Fruit fly (Drosophila melanogaster): Measurements from ENCODE around the gene Ir40a.
A peak's percentile ranks its signal among the peaks of the same experiment; 100 is the strongest.

Gene Ir40a

DNA sequence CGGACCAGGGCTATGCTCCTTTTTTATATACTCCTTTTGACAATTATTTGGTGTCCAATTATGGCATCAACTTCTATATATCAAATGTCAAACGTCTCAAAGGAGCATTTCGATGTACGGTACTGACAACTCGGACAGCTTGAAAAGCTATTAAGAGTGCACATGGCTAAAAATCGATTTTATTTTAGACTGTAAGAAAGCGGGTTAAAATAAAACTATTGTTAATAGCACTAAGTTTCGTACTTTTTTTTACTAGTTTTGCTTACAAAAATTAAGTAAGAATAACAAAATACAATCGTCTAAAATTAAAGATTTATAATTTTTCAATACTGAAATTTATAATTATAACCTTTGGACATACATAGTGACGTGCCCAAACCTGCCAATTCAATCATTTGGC, at the start of gene Ir40a:
Gene Ir40a (minus strand): TSS at position 101 of the 400 bp plus-strand sequence.
- TF ChIP-seq pan (optimal IDR thresholded peaks at IDR 0.05) (no peak), CG8478 (optimal IDR thresholded peaks at IDR 0.05) (no peak)

DNA sequence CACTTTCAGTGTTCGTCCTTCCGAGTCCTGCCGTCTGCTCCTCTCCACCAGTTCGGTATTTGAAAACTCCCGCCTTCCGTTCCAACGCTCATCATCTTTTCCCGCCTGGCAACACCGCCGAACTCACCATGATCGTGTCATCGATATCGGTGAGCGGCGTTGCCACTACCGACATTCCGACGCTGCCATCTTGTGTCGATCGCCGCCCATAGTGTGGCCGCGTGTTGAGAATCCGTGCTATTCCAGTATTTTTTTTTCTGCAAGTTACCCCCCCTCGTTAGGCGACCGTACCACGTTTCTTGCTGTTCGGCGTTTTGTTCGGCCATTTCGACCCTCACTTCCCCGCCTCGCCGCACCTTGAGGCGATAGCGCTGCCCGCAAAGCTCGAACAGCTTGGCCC, 46.9 kb upstream of the Ir40a start:
- TF ChIP-seq usp (GFP tag; optimal IDR thresholded peaks at IDR 0.05) (no peak), Dll (optimal IDR thresholded peaks at IDR 0.05) (no peak), pan (optimal IDR thresholded peaks at IDR 0.05) (no peak), EcR (GFP tag; optimal IDR thresholded peaks at IDR 0.05) (no peak), CG8478 (optimal IDR thresholded peaks at IDR 0.05) (no peak), psq (optimal IDR thresholded peaks at IDR 0.05) (no peak)

DNA sequence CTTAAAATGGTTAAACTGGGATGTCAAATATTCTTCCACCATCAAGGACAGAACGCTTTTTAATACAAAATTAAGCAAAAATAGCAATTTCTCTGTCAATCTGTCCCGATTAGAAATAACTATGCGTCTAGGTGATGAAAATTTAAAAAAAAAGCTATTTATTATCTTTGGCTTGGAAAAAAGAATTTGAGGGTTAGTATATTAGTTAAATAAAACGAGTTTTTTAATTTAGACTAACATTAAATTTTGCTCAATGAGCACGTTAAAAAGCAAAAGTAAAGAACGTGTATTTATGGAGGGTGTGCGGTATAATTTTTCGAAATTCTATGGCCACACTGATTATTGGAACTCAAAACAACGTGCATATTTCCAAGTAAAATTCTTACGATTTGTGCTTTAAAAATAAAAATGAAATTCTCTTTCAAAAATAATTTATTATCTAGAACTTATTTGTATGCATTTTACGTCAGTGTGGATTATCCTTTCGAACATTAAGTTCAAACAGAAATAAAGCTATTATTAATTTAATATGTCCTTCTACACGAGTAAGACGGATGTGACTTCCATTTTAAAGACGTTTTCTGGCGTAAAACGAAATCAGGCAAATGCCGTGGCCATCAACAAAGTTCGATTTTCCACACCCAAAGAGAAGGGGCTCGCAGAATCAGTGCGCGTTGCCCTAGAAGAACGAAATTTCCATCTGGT, 35.5 kb upstream of the Ir40a start, which contains the start of gene Tif-IA:
Gene Tif-IA (plus strand): TSS at position 307 of the 705 bp plus-strand sequence.
- TF ChIP-seq Dll (optimal IDR thresholded peaks at IDR 0.05): no peak
- no peak for TF ChIP-seq pan (optimal IDR thresholded peaks at IDR 0.05)
- TF ChIP-seq psq (optimal IDR thresholded peaks at IDR 0.05): no peak
- no peak for TF ChIP-seq usp (GFP tag; optimal IDR thresholded peaks at IDR 0.05)
- TF ChIP-seq EcR (GFP tag; optimal IDR thresholded peaks at IDR 0.05): no peak
- no peak for TF ChIP-seq CG8478 (optimal IDR thresholded peaks at IDR 0.05)

DNA sequence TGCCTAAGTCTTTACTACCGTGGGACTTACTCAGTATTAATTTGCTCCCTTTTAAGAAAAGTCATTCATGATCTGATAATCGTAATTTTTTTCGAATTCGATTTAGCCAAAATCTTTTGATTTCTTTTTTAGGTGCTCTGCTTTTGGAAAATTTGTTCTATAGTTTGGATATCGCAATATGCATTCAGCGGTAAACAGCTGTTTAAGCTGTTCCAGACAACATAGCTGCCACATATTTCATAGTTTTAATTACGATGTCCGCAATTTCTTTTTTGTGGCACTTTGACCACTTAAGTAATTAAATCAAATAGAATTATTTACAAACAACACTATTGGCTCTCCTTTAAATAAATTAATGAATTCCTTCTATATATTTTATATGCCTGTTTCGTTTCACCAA, 34.1 kb upstream of the Ir40a start:
- TF ChIP-seq CG8478 (optimal IDR thresholded peaks at IDR 0.05) (no peak), EcR (GFP tag; optimal IDR thresholded peaks at IDR 0.05) (no peak), Dll (optimal IDR thresholded peaks at IDR 0.05) (no peak), pan (optimal IDR thresholded peaks at IDR 0.05) (no peak), psq (optimal IDR thresholded peaks at IDR 0.05) (no peak)

DNA sequence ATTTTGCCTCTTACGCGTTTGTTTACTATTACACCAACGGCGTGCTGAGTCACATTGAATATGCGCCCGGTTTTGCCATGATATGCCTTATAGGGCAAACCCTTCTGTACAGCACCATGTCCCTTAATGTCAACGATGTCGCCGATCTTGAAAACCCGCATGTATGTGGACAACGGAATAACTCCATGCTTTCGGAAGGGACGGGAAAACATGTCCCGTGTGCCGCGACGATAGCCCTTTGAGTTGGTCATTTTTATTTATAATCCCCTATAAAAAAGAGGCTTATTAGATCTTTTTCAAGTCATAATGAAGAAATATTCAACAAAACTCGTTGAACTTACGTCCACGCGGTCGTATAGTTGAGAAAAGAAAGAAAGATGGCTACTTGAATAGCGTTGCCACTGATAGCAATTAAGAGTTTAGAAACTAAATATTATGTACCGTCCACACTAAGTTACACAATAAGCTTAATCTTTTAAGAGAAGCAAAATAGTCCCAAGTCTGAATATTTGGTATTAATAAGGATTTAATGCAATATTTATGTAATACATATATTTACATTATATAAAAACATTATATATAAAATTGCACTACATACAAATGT, 33.4 kb upstream of the Ir40a start, which contains the start of gene RpL21:
Gene RpL21 (minus strand): TSS at position 421 of the 604 bp plus-strand sequence.
- no peak for TF ChIP-seq Dll (optimal IDR thresholded peaks at IDR 0.05)
- TF ChIP-seq EcR (GFP tag; optimal IDR thresholded peaks at IDR 0.05): no peak
- no peak for TF ChIP-seq psq (optimal IDR thresholded peaks at IDR 0.05)
- no peak for TF ChIP-seq CG8478 (optimal IDR thresholded peaks at IDR 0.05)
- no peak for TF ChIP-seq usp (GFP tag; optimal IDR thresholded peaks at IDR 0.05)
- no peak for TF ChIP-seq pan (optimal IDR thresholded peaks at IDR 0.05)

DNA sequence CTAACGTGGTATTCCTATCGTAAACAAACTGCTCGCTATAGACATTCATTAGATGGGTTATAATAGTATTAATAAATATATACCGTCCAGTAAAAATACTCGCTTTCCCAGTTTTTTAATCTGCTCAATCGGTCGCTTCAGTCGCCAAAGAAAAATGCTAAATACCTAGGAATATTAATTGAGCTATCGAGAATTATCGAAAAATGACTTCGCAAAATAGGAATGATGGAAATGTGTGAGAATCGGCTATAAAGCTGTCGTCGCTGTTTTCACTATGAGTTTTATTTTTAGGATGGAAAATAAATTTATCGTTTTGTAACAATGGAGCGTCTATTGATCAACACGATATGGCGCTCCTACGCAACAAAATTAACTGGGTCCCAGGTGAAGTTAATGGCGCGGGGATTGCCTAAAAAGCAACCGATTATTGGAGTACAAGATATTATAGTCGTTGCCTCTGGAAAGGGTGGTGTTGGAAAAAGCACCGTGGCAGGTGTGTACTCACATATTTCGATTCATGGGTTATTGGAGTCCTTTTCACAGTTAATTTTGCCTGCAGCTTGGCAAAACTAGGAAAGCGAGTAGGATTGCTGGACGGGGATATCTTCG, 25.5 kb upstream of the Ir40a start, which contains the start of gene Nubpl:
Gene Nubpl (plus strand): TSS at position 306 of the 609 bp plus-strand sequence.
- TF ChIP-seq Dll (optimal IDR thresholded peaks at IDR 0.05): no peak
- no peak for TF ChIP-seq usp (GFP tag; optimal IDR thresholded peaks at IDR 0.05)
- TF ChIP-seq pan (optimal IDR thresholded peaks at IDR 0.05): no peak
- no peak for TF ChIP-seq CG8478 (optimal IDR thresholded peaks at IDR 0.05)
- no peak for TF ChIP-seq psq (optimal IDR thresholded peaks at IDR 0.05)
- no peak for TF ChIP-seq EcR (GFP tag; optimal IDR thresholded peaks at IDR 0.05)

DNA sequence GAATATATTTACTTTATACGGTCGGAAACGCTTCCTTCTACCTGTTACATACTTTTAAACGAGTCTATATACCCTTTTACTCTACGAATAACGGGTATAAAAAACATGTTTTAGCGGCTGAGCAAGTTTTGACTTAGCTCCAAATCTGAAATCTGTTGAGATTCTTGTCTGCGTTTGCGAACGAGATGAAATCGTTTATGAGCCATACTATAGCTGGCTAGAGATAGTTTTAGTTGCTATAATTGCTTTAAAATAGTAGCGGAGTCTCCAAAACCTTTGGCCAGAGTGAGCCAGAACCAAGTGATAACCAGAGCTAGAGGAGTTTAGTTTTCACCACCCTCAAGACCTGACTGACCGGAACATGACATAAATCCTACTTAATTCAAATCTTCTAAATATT, 37.8 kb downstream of the Ir40a start:
- no peak for TF ChIP-seq EcR (GFP tag; optimal IDR thresholded peaks at IDR 0.05)
- TF ChIP-seq CG8478 (optimal IDR thresholded peaks at IDR 0.05): no peak
- no peak for TF ChIP-seq psq (optimal IDR thresholded peaks at IDR 0.05)
- no peak for TF ChIP-seq pan (optimal IDR thresholded peaks at IDR 0.05)
- no peak for TF ChIP-seq usp (GFP tag; optimal IDR thresholded peaks at IDR 0.05)
- TF ChIP-seq Dll (optimal IDR thresholded peaks at IDR 0.05): no peak

DNA sequence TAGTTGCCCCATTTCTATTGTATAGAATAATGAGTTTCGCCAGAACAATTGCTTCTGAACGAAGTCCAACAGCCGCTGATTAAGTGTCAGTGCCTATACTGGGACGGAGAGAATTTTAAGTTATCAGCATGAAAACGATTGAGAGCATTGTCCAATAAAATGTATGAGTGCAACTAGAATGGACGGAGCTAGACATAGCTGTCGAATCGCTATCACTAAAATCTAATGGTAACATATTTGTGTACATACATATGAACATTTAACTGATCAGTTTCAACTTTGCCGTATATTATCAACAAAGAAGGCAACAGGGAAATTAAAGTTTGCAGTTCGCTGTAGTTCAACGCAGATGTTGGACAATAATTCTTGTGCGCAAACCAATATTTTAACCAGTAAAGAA, 39.1 kb downstream of the Ir40a start, which contains the start of gene CG3635:
Gene CG3635 (plus strand): TSS at position 315 of the 400 bp plus-strand sequence.
- TF ChIP-seq pan (optimal IDR thresholded peaks at IDR 0.05) (no peak), psq (optimal IDR thresholded peaks at IDR 0.05) (no peak), Dll (optimal IDR thresholded peaks at IDR 0.05) (no peak), CG8478 (optimal IDR thresholded peaks at IDR 0.05) (no peak), usp (GFP tag; optimal IDR thresholded peaks at IDR 0.05) (no peak), EcR (GFP tag; optimal IDR thresholded peaks at IDR 0.05) (no peak)

DNA sequence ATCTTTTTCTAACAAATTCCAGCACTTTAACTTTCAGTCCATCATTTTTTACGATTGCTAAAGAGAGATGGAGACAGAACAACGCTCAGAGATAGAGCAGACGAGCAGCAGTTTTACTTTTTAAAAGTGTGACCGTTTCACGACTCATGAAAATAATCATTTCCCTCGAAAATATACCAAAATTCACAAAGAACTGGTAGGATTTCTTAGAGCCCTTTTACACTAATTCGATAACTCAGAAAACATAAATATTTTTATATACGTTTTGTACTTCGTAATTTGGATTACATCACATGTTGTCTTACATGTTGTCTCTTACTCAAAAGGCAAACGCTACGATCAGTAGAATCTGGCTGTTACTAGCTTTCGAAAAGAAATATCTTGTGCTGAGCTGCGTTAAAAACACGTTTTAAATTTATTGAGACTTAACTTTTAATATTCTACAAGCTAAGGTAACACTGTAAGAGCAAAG, 45.1 kb downstream of the Ir40a start, which contains the start of gene Clamp:
Gene Clamp (minus strand): TSS at position 100 of the 472 bp plus-strand sequence.
- TF ChIP-seq pan (optimal IDR thresholded peaks at IDR 0.05): no peak
- no peak for TF ChIP-seq Dll (optimal IDR thresholded peaks at IDR 0.05)
- no peak for TF ChIP-seq usp (GFP tag; optimal IDR thresholded peaks at IDR 0.05)
- TF ChIP-seq EcR (GFP tag; optimal IDR thresholded peaks at IDR 0.05): no peak
- no peak for TF ChIP-seq psq (optimal IDR thresholded peaks at IDR 0.05)
- TF ChIP-seq CG8478 (optimal IDR thresholded peaks at IDR 0.05): no peak

DNA sequence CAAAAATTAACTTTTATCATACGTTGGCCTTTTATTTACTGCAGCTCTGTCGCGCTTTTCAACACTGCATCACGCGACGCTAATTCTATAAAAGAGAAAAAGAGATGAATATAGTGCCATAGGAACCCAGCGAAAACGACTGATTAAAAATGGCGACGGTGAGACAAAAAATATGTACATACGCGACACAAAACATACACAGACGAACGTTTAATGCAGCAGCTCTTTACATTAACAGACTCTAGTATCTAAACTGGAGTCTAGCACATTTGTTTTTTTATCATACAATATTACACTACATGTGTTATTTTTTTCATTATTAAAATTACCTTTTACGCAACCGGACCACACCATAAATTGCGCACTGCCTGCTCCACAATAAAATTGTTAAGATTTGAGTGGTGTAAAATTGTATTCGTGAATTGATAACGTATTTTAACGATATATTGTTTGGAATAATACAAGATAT, 45.6 kb downstream of the Ir40a start:
- TF ChIP-seq EcR (GFP tag; optimal IDR thresholded peaks at IDR 0.05) (no peak), psq (optimal IDR thresholded peaks at IDR 0.05) (no peak), Dll (optimal IDR thresholded peaks at IDR 0.05) (no peak), CG8478 (optimal IDR thresholded peaks at IDR 0.05) (peak; percentile 52), usp (GFP tag; optimal IDR thresholded peaks at IDR 0.05) (no peak), pan (optimal IDR thresholded peaks at IDR 0.05) (no peak)

DNA sequence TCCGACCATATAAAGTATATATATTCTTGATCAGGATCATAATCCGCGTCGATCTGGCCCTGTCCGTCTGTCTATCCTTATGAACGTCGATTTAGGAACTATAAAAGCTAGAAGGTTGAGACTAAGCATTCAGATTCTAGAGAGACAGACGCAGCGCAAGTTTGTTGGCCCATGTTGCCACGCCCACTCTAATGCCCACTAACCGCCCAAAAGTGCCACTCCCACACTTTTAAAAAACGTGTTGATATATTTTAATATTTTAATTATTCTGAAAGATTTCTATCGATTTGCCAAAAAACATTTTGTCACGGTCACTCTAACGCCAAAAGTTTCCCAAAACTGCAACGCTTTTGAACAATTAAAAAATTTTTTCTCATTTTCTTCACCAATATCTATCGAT, 50.9 kb downstream of the Ir40a start:
- TF ChIP-seq pan (optimal IDR thresholded peaks at IDR 0.05) (no peak), Dll (optimal IDR thresholded peaks at IDR 0.05) (no peak), psq (optimal IDR thresholded peaks at IDR 0.05) (no peak), EcR (GFP tag; optimal IDR thresholded peaks at IDR 0.05) (no peak), usp (GFP tag; optimal IDR thresholded peaks at IDR 0.05) (no peak), CG8478 (optimal IDR thresholded peaks at IDR 0.05) (no peak)

DNA sequence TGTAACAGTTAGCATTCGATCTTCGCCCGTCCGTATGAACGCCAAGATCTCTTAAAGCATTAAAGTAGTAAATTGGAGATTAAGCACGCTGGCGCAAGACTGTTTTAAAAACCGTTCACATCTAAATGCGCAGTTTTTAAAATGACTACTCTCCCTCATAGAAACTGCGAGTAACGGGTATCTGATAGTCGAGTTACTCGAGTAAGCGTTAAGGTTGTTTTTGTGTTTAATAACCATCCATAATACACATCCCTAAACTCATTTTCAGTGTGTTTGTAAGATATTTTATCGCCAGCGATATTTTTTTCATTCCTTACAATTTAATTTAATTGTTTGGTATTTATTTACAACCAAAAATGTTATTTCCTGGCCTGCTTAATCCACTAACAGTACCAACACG, 54.4 kb downstream of the Ir40a start:
- no peak for TF ChIP-seq EcR (GFP tag; optimal IDR thresholded peaks at IDR 0.05)
- no peak for TF ChIP-seq psq (optimal IDR thresholded peaks at IDR 0.05)
- TF ChIP-seq pan (optimal IDR thresholded peaks at IDR 0.05): no peak
- no peak for TF ChIP-seq usp (GFP tag; optimal IDR thresholded peaks at IDR 0.05)
- TF ChIP-seq CG8478 (optimal IDR thresholded peaks at IDR 0.05): no peak
- no peak for TF ChIP-seq Dll (optimal IDR thresholded peaks at IDR 0.05)
